Fruit fly (Drosophila melanogaster) whole organism, embryonic: Measurements from ENCODE around the gene GIIIspla2.

Experiments
- Atf-2 ChIP-seq: fragments of 200-800 bp; sonication (Bioruptor generic); optimal IDR thresholded peaks from 2 replicates; lab custom pipeline; 2016; ENCODE audit warnings: missing biosample characterization, missing genetic modification characterization
- Blimp-1 ChIP-seq: fragments of 200-800 bp; sonication (Bioruptor generic); optimal IDR thresholded peaks from 3 replicates; lab custom pipeline; 2018; ENCODE audit warnings: missing biosample characterization, missing genetic modification characterization, mild to moderate bottlenecking, moderate library complexity, missing genetic modification reagents
- CG10147 ChIP-seq: fragments of 200-800 bp; sonication (Bioruptor generic); optimal IDR thresholded peaks from 2 replicates; lab custom pipeline; 2019; ENCODE audit warnings: missing biosample characterization, mild to moderate bottlenecking, missing genetic modification characterization, moderate library complexity
- CG10979 ChIP-seq: fragments of 200-800 bp; sonication (Bioruptor generic); optimal IDR thresholded peaks from 2 replicates; lab custom pipeline; 2018; ENCODE audit warnings: missing biosample characterization, mild to moderate bottlenecking, missing genetic modification characterization, moderate library complexity
- CG11723 ChIP-seq: fragments of 200-800 bp; sonication (Bioruptor generic); optimal IDR thresholded peaks from 2 replicates; lab custom pipeline; 2017; ENCODE audit warnings: missing biosample characterization, mild to moderate bottlenecking, missing genetic modification characterization
- CG12104 ChIP-seq: fragments of 200-800 bp; sonication (Bioruptor generic); optimal IDR thresholded peaks from 3 replicates; lab custom pipeline; 2016; ENCODE audit warnings: missing biosample characterization, missing genetic modification characterization
- CG12299 ChIP-seq: fragments of 200-800 bp; sonication (Bioruptor generic); optimal IDR thresholded peaks from 2 replicates; lab custom pipeline; 2018; ENCODE audit warnings: missing biosample characterization, mild to moderate bottlenecking, missing genetic modification characterization
- CG1233 ChIP-seq: fragments of 200-800 bp; sonication (Bioruptor generic); optimal IDR thresholded peaks from 4 replicates; lab custom pipeline; 2018; ENCODE audit warnings: missing biosample characterization, mild to moderate bottlenecking, missing genetic modification characterization
- CG12391 ChIP-seq: fragments of 200-800 bp; sonication (Bioruptor generic); optimal IDR thresholded peaks from 3 replicates; lab custom pipeline; 2018; ENCODE audit warnings: missing biosample characterization, mild to moderate bottlenecking, missing genetic modification characterization, moderate library complexity
- CG1529 ChIP-seq: fragments of 200-800 bp; sonication (Bioruptor generic); optimal IDR thresholded peaks from 3 replicates; lab custom pipeline; 2018; ENCODE audit warnings: missing biosample characterization, missing genetic modification characterization
- CG1602 ChIP-seq: fragments of 200-800 bp; sonication (Bioruptor generic); optimal IDR thresholded peaks from 3 replicates; lab custom pipeline; 2016; ENCODE audit warnings: missing biosample characterization, missing genetic modification characterization
- CG16863 ChIP-seq: fragments of 200-800 bp; sonication (Bioruptor generic); optimal IDR thresholded peaks from 3 replicates; lab custom pipeline; 2016; ENCODE audit warnings: missing biosample characterization, missing genetic modification characterization
- CG17568 ChIP-seq: fragments of 200-800 bp; sonication (Bioruptor generic); optimal IDR thresholded peaks from 2 replicates; lab custom pipeline; 2018; ENCODE audit warnings: missing biosample characterization, mild to moderate bottlenecking, missing genetic modification characterization, moderate library complexity
- CG18476 ChIP-seq: fragments of 200-800 bp; sonication (Bioruptor generic); optimal IDR thresholded peaks from 2 replicates; lab custom pipeline; 2016; ENCODE audit warnings: missing biosample characterization, mild to moderate bottlenecking, missing genetic modification characterization
- CG2889 ChIP-seq: fragments of 200-800 bp; sonication (Bioruptor generic); IDR thresholded peaks from 3 replicates; pipeline ENCODE4 v1.3.6; 2022; ENCODE audit warnings: missing biosample characterization, missing genetic modification characterization
- CG30403 ChIP-seq: fragments of 200-800 bp; sonication (Bioruptor generic); optimal IDR thresholded peaks from 3 replicates; lab custom pipeline; 2016; ENCODE audit warnings: missing biosample characterization, missing genetic modification characterization
- CG34376 ChIP-seq: fragments of 200-800 bp; sonication (Bioruptor generic); optimal IDR thresholded peaks from 2 replicates; lab custom pipeline; 2018; ENCODE audit warnings: missing biosample characterization, mild to moderate bottlenecking, missing genetic modification characterization
- CG4730 ChIP-seq: fragments of 200-800 bp; sonication (Bioruptor generic); IDR thresholded peaks from 2 replicates; pipeline ENCODE4 v1.3.6; 2022; ENCODE audit warnings: missing biosample characterization, missing genetic modification characterization
- CG5180 ChIP-seq: fragments of 200-800 bp; sonication (Bioruptor generic); optimal IDR thresholded peaks from 3 replicates; lab custom pipeline; 2017; ENCODE audit warnings: missing biosample characterization, missing genetic modification characterization, mild to moderate bottlenecking, moderate library complexity, missing genetic modification reagents
- CG9609 ChIP-seq: fragments of 200-800 bp; sonication (Bioruptor generic); optimal IDR thresholded peaks from 3 replicates; lab custom pipeline; 2016; ENCODE audit warnings: missing biosample characterization, missing genetic modification characterization
- Dref ChIP-seq: fragments of 200-800 bp; sonication (Bioruptor generic); IDR thresholded peaks from 2 replicates; pipeline ENCODE4 v1.3.6; 2022; ENCODE audit warnings: missing biosample characterization, missing genetic modification characterization
- E2f1 ChIP-seq: fragments of 200-800 bp; sonication (Bioruptor generic); IDR thresholded peaks from 2 replicates; pipeline ENCODE4 v1.3.6; 2022; ENCODE audit warnings: missing biosample characterization, missing genetic modification characterization
- Eip74EF ChIP-seq, 2 experiments: fragments of 200-800 bp in 1 of 2; fragments of >200 bp in 1 of 2; sonication (Bioruptor generic) in 1 of 2; optimal IDR thresholded peaks; 2 replicates each; lab custom pipeline; 2017 to 2019; ENCODE audit warnings: missing biosample characterization in 2 of 2, missing genetic modification characterization in 2 of 2, mild to moderate bottlenecking in 1 of 2, moderate library complexity in 1 of 2
- H15 ChIP-seq: fragments of 200-800 bp; sonication (Bioruptor generic); IDR thresholded peaks from 3 replicates; pipeline ENCODE4 v1.3.6; 2022; ENCODE audit warnings: missing biosample characterization, missing genetic modification characterization
- HHEX ChIP-seq: fragments of 200-800 bp; sonication (Bioruptor generic); optimal IDR thresholded peaks from 3 replicates; lab custom pipeline; 2017; ENCODE audit warnings: missing biosample characterization, mild to moderate bottlenecking, missing genetic modification characterization, missing genetic modification reagents
- HmgD ChIP-seq: fragments of 200-800 bp; sonication (Bioruptor generic); optimal IDR thresholded peaks from 3 replicates; lab custom pipeline; 2016; ENCODE audit warnings: missing biosample characterization, missing genetic modification characterization
- Max ChIP-seq: fragments of 200-800 bp; sonication (Bioruptor generic); optimal IDR thresholded peaks from 2 replicates; lab custom pipeline; 2016; ENCODE audit warnings: missing biosample characterization, mild to moderate bottlenecking, missing genetic modification characterization
- Nf-YC ChIP-seq: fragments of 200-800 bp; optimal IDR thresholded peaks from 3 replicates; lab custom pipeline; 2019; ENCODE audit warnings: missing biosample characterization, mild to moderate bottlenecking, missing genetic modification characterization, moderate library complexity
- Six4 ChIP-seq: fragments of 200-800 bp; sonication (Bioruptor generic); optimal IDR thresholded peaks from 2 replicates; lab custom pipeline; 2016; ENCODE audit warnings: missing biosample characterization, missing genetic modification characterization
- Sox102F ChIP-seq: fragments of 200-800 bp; sonication (Bioruptor generic); optimal IDR thresholded peaks from 2 replicates; lab custom pipeline; 2018; ENCODE audit warnings: missing biosample characterization, mild to moderate bottlenecking, missing genetic modification characterization, moderate library complexity
- ara ChIP-seq: fragments of 200-800 bp; sonication (Bioruptor generic); IDR thresholded peaks from 2 replicates; pipeline ENCODE4 v1.3.6; 2022; ENCODE audit warnings: missing biosample characterization, missing genetic modification characterization
- bab2 ChIP-seq: fragments of 200-800 bp; sonication (Bioruptor generic); optimal IDR thresholded peaks from 2 replicates; lab custom pipeline; 2016; ENCODE audit warnings: missing biosample characterization, missing genetic modification characterization
- cato ChIP-seq: fragments of 200-800 bp; sonication (Bioruptor generic); optimal IDR thresholded peaks from 2 replicates; lab custom pipeline; 2016; ENCODE audit warnings: missing biosample characterization, missing genetic modification characterization, borderline replicate concordance
- ci ChIP-seq: fragments of 200-800 bp; sonication (Bioruptor generic); IDR thresholded peaks from 3 replicates; pipeline ENCODE4 v1.3.6; 2022; ENCODE audit warnings: missing biosample characterization, missing genetic modification characterization
- croc ChIP-seq: fragments of 200-800 bp; sonication (Bioruptor generic); conservative IDR thresholded peaks from 3 replicates; pipeline ENCODE4 v1.3.6; 2022; ENCODE audit warnings: missing biosample characterization, missing genetic modification characterization
- cwo ChIP-seq: fragments of 200-800 bp; sonication (Bioruptor generic); optimal IDR thresholded peaks from 3 replicates; lab custom pipeline; 2017; ENCODE audit warnings: missing biosample characterization, missing genetic modification characterization, mild to moderate bottlenecking, moderate library complexity, missing genetic modification reagents
- ewg ChIP-seq: fragments of 200-800 bp; sonication (Bioruptor generic); optimal IDR thresholded peaks from 3 replicates; lab custom pipeline; 2017; ENCODE audit warnings: mild to moderate bottlenecking, missing biosample characterization, missing genetic modification reagents, missing genetic modification characterization
- gro ChIP-seq: fragments of 200-800 bp; sonication (Bioruptor generic); optimal IDR thresholded peaks from 2 replicates; lab custom pipeline; 2016; ENCODE audit warnings: missing biosample characterization, missing genetic modification characterization
- gsb-n ChIP-seq: fragments of 200-800 bp; sonication (Bioruptor generic); optimal IDR thresholded peaks from 3 replicates; lab custom pipeline; 2018; ENCODE audit warnings: missing biosample characterization, mild to moderate bottlenecking, missing genetic modification characterization
- jigr1 ChIP-seq: fragments of 200-800 bp; sonication (Bioruptor generic); IDR thresholded peaks from 3 replicates; pipeline ENCODE4 v1.3.6; 2022; ENCODE audit warnings: missing biosample characterization, missing genetic modification characterization
- lmd ChIP-seq: fragments of 200-800 bp; sonication (Bioruptor generic); IDR thresholded peaks from 2 replicates; pipeline ENCODE4 v1.3.6; 2022; ENCODE audit warnings: missing biosample characterization, missing genetic modification characterization
- mld ChIP-seq: fragments of 200-800 bp; sonication (Bioruptor generic); IDR thresholded peaks from 3 replicates; pipeline ENCODE4 v1.3.6; 2022; ENCODE audit warnings: missing biosample characterization, missing genetic modification characterization; ENCODE audit not compliant: partially characterized antibody
- nau ChIP-seq: fragments of 200-800 bp; sonication (Bioruptor generic); optimal IDR thresholded peaks from 3 replicates; lab custom pipeline; 2017; ENCODE audit warnings: missing biosample characterization, mild to moderate bottlenecking, missing genetic modification characterization, missing genetic modification reagents
- oc ChIP-seq: fragments of 200-800 bp; sonication (Bioruptor generic); optimal IDR thresholded peaks from 2 replicates; lab custom pipeline; 2018; ENCODE audit warnings: missing biosample characterization, mild to moderate bottlenecking, missing genetic modification characterization, moderate library complexity
- pum ChIP-seq: fragments of 200-800 bp; sonication (Bioruptor generic); optimal IDR thresholded peaks from 2 replicates; lab custom pipeline; 2016; ENCODE audit warnings: missing biosample characterization, missing genetic modification characterization
- sc ChIP-seq, 3 experiments: fragments of >200 bp in 2 of 3; fragments of 200-800 bp in 1 of 3; sonication (Bioruptor generic) in 1 of 3; optimal IDR thresholded peaks; 2 replicates in 2 of 3; 3 replicates in 1 of 3; lab custom pipeline; 2017; ENCODE audit warnings: mild to moderate bottlenecking in 1 of 3, missing biosample characterization in 1 of 3, missing genetic modification characterization in 1 of 3, missing genetic modification reagents in 1 of 3
- ttk ChIP-seq: fragments of 200-800 bp; sonication (Bioruptor generic); IDR thresholded peaks from 2 replicates; pipeline ENCODE4 v2.1.2; 2022; ENCODE audit warnings: missing biosample characterization, missing genetic modification characterization
- tup ChIP-seq: fragments of 200-800 bp; sonication (Bioruptor generic); optimal IDR thresholded peaks from 2 replicates; lab custom pipeline; 2016; ENCODE audit warnings: missing biosample characterization, mild to moderate bottlenecking, missing genetic modification characterization, moderate library complexity
- z ChIP-seq: fragments of 200-800 bp; sonication (Bioruptor generic); IDR thresholded peaks from 3 replicates; pipeline ENCODE4 v1.3.6; 2022; ENCODE audit warnings: missing biosample characterization, missing genetic modification characterization

The GIIIspla2 gene

dm6 chrX:8125224-8125649 is 32.2 kb upstream of the GIIIspla2 start (continued):
- TF ChIP-seq HHEX (GFP tag; lab: Kevin White, UChicago), result peak; percentile 26
- peak; percentile 9 for TF ChIP-seq Six4 (GFP tag; lab: Kevin White, UChicago)
- TF ChIP-seq CG1233, result peak; percentile 10
- TF ChIP-seq Nf-YC (tag; lab: Kevin White, UChicago), result peak; percentile 48
- TF ChIP-seq ttk, result peak; percentile 56; the same call in 1 of the 2 replicates
- no peak for TF ChIP-seq HmgD
- no peak for TF ChIP-seq CG34376 (GFP tag; lab: Kevin White, UChicago)
- TF ChIP-seq Blimp-1 (GFP tag; lab: Kevin White, UChicago), result peak; percentile 53
- no peak for TF ChIP-seq CG9609 (GFP tag; lab: Kevin White, UChicago)
- TF ChIP-seq CG4730 (GFP tag; lab: Robert Waterston, UW), result peak; percentile 6; the same call in 1 of the 2 replicates
- TF ChIP-seq CG5180, result peak; percentile 11
- peak; percentile 4 for TF ChIP-seq cwo (GFP tag; lab: Kevin White, UChicago)
- TF ChIP-seq CG2889 (GFP tag; lab: Robert Waterston, UW), result no peak
- peak; percentile 8 for TF ChIP-seq Max
- TF ChIP-seq Sox102F (GFP tag; lab: Kevin White, UChicago), result peak; percentile 74
- peak; percentile 38; the same call in 2 of the 3 replicates for TF ChIP-seq croc (GFP tag; lab: Robert Waterston, UW)
- peak; percentile 4 for TF ChIP-seq CG10147 (GFP tag; lab: Kevin White, UChicago)
- TF ChIP-seq gro, result no peak
- TF ChIP-seq z, result no peak
- TF ChIP-seq jigr1 (GFP tag; lab: Robert Waterston, UW), result no peak
- no peak for TF ChIP-seq nau (GFP tag; lab: Kevin White, UChicago)
- TF ChIP-seq CG12104 (GFP tag; lab: Kevin White, UChicago), result peak; percentile 27
- peak in 1 of 2 experiments; percentile 69 for TF ChIP-seq Eip74EF (GFP tag; optimal IDR thresholded peaks at IDR 0.05; lab: Kevin White, UChicago)
- no peak for TF ChIP-seq sc (optimal IDR thresholded peaks at IDR 0.05; lab: Kevin White, UChicago)
- TF ChIP-seq sc (GFP tag; optimal IDR thresholded peaks at IDR 0.05; lab: Kevin White, UChicago), result peak; percentile 40
- TF ChIP-seq pum, result no peak
- TF ChIP-seq CG12299 (tag; lab: Kevin White, UChicago), result no peak
- TF ChIP-seq CG10979, result peak; percentile 69
- TF ChIP-seq CG18476, result no peak
- peak; percentile 13 for TF ChIP-seq CG11723 (GFP tag; lab: Kevin White, UChicago)
- TF ChIP-seq tup, result no peak
- no peak for TF ChIP-seq mld (GFP tag; lab: Robert Waterston, UW)
- TF ChIP-seq oc (tag; lab: Kevin White, UChicago), result peak; percentile 45
- no peak for TF ChIP-seq CG16863 (GFP tag; lab: Kevin White, UChicago)
- peak; percentile 48 for TF ChIP-seq CG30403 (GFP tag; lab: Kevin White, UChicago)
- 0 out of 3 replicates have a peak, but pooled peaks have one; percentile 50 for TF ChIP-seq H15 (GFP tag; lab: Robert Waterston, UW)
- TF ChIP-seq CG1529, result peak; percentile 9
- TF ChIP-seq ara (GFP tag; lab: Robert Waterston, UW), result no peak
- no peak for TF ChIP-seq CG17568 (GFP tag; lab: Kevin White, UChicago)
- TF ChIP-seq lmd, result peak; percentile 45; the same call in 1 of the 2 replicates
- TF ChIP-seq Atf-2 (GFP tag; lab: Kevin White, UChicago), result no peak
- peak; percentile 63 for TF ChIP-seq gsb-n (tag; lab: Kevin White, UChicago)
- 0 out of 2 replicates have a peak, but pooled peaks have one; percentile 42 for TF ChIP-seq E2f1 (GFP tag; lab: Robert Waterston, UW)
- TF ChIP-seq ci (GFP tag; lab: Robert Waterston, UW), result no peak
- peak; percentile 18 for TF ChIP-seq CG1602
- TF ChIP-seq bab2 (GFP tag; lab: Kevin White, UChicago), result no peak
- TF ChIP-seq cato (GFP tag; lab: Kevin White, UChicago), result peak; percentile 9
- peak; percentile 49 for TF ChIP-seq CG12391 (tag; lab: Kevin White, UChicago)
- peak; percentile 39 for TF ChIP-seq ewg
- no peak for TF ChIP-seq Dref (GFP tag; lab: Robert Waterston, UW)
